Fruit fly (Drosophila melanogaster) whole organism, adult: ENCODE measurements around the gene CG14882.

Experiments used
- CG11617 ChIP-seq: fragments of 200-800 bp; sonication (Bioruptor generic); optimal IDR thresholded peaks from 2 replicates; lab custom pipeline; 2017; ENCODE audit warnings: mild to moderate bottlenecking, missing biosample characterization, missing genetic modification reagents, missing genetic modification characterization
- CG12768 ChIP-seq: fragments of 200-800 bp; sonication (Bioruptor generic); optimal IDR thresholded peaks from 2 replicates; lab custom pipeline; 2017; ENCODE audit warnings: missing biosample characterization, missing genetic modification characterization, mild to moderate bottlenecking, moderate library complexity, missing genetic modification reagents
- CG14711 ChIP-seq: fragments of 200-800 bp; sonication (Bioruptor generic); optimal IDR thresholded peaks from 2 replicates; lab custom pipeline; 2018; ENCODE audit warnings: missing biosample characterization, mild to moderate bottlenecking, missing genetic modification characterization, moderate library complexity
- CG1620 ChIP-seq: fragments of 200-800 bp; sonication (Bioruptor generic); optimal IDR thresholded peaks from 2 replicates; lab custom pipeline; 2016; ENCODE audit warnings: missing biosample characterization, missing genetic modification characterization
- CG33017 ChIP-seq: fragments of 200-800 bp; sonication (Bioruptor generic); optimal IDR thresholded peaks from 2 replicates; lab custom pipeline; 2018; ENCODE audit warnings: missing biosample characterization, mild to moderate bottlenecking, missing genetic modification characterization, moderate library complexity
- CG5204 ChIP-seq: fragments of 200-800 bp; sonication (Bioruptor generic); optimal IDR thresholded peaks from 2 replicates; lab custom pipeline; 2016; ENCODE audit warnings: missing biosample characterization, missing genetic modification characterization
- CG7045 ChIP-seq: fragments of 200-800 bp; sonication (Bioruptor generic); optimal IDR thresholded peaks from 2 replicates; lab custom pipeline; 2017; ENCODE audit warnings: missing biosample characterization, mild to moderate bottlenecking, missing genetic modification characterization
- CG7101 ChIP-seq: fragments of 200-800 bp; sonication (Bioruptor generic); optimal IDR thresholded peaks from 2 replicates; lab custom pipeline; 2018; ENCODE audit warnings: missing biosample characterization, mild to moderate bottlenecking, missing genetic modification characterization, moderate library complexity
- Clk ChIP-seq: fragments of 200-800 bp; sonication (Bioruptor generic); optimal IDR thresholded peaks from 2 replicates; lab custom pipeline; 2017; ENCODE audit warnings: missing biosample characterization, missing genetic modification characterization
- Crg-1 ChIP-seq: fragments of 200-800 bp; sonication (Bioruptor generic); optimal IDR thresholded peaks from 2 replicates; lab custom pipeline; 2016; ENCODE audit warnings: missing biosample characterization, missing genetic modification characterization
- Hr96 ChIP-seq: fragments of 200-800 bp; sonication (Bioruptor generic); optimal IDR thresholded peaks from 2 replicates; lab custom pipeline; 2016; ENCODE audit warnings: missing biosample characterization, missing genetic modification characterization
- Mnt ChIP-seq: fragments of 200-800 bp; sonication (Bioruptor generic); optimal IDR thresholded peaks from 2 replicates; lab custom pipeline; 2016; ENCODE audit warnings: missing biosample characterization, mild to moderate bottlenecking, missing genetic modification characterization
- bab1 ChIP-seq: fragments of 200-800 bp; sonication (Bioruptor generic); optimal IDR thresholded peaks from 3 replicates; lab custom pipeline; 2019; ENCODE audit warnings: missing biosample characterization, mild to moderate bottlenecking, missing genetic modification characterization, moderate library complexity
- cic ChIP-seq: fragments of 200-800 bp; sonication (Bioruptor generic); optimal IDR thresholded peaks from 2 replicates; lab custom pipeline; 2017; ENCODE audit warnings: missing biosample characterization, mild to moderate bottlenecking, missing genetic modification characterization, moderate library complexity
- cnc ChIP-seq, 2 experiments: fragments of >200 bp; optimal IDR thresholded peaks; 2 replicates each; lab custom pipeline; 2017
- kay ChIP-seq: fragments of 200-800 bp; sonication (Bioruptor generic); peaks from one replicate; lab custom pipeline; 2016; ENCODE audit warnings: missing biosample characterization, missing genetic modification characterization, borderline replicate concordance
- ovo ChIP-seq: fragments of 200-800 bp; sonication (Bioruptor generic); optimal IDR thresholded peaks from 2 replicates; lab custom pipeline; 2016; ENCODE audit warnings: missing biosample characterization, missing genetic modification characterization
- pad ChIP-seq: fragments of 200-800 bp; sonication (Bioruptor generic); optimal IDR thresholded peaks from 3 replicates; lab custom pipeline; 2017; ENCODE audit warnings: missing biosample characterization, missing genetic modification characterization, mild to moderate bottlenecking, moderate library complexity, missing genetic modification reagents
- tj ChIP-seq: fragments of 200-800 bp; sonication (Bioruptor generic); optimal IDR thresholded peaks from 3 replicates; lab custom pipeline; 2017; ENCODE audit warnings: missing biosample characterization, mild to moderate bottlenecking, missing genetic modification characterization, moderate library complexity
- toe ChIP-seq: fragments of 200-800 bp; sonication (Bioruptor generic); optimal IDR thresholded peaks from 2 replicates; lab custom pipeline; 2016; ENCODE audit warnings: missing biosample characterization, missing genetic modification characterization

CG14882 gene

DNA sequence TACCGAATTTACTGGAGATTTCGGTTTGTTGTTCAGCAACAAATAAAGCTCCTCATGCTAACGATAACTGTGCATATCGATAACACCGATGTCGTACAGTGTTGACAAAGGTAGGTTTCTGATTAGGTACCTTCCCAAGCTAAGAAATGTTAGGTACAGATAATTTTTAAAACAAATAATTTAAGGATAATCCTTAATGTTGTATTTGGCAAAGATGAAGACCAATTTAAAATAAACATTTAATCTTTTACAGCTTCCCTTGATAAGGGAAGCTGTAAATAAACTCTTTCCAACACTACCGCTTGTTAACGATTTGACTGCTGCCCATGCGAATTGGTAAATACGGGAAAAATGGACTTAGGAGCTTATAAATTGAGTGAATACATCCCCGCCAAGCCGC, at the start of gene CG14882, which contains the start of gene Ttc1:
Gene CG14882 (plus strand): TSS at position 271 of the 400 bp plus-strand sequence.
Gene Ttc1 (minus strand): TSS at position 71 of the 400 bp plus-strand sequence.
- TF ChIP-seq bab1 (peak; percentile 88), CG1620 (peak; percentile 79), Mnt (GFP tag; lab: Kevin White, UChicago) (peak; percentile 88), Hr96 (GFP tag; lab: Kevin White, UChicago) (no peak), kay (GFP tag; lab: Kevin White, UChicago) (no peak), pad (GFP tag; lab: Kevin White, UChicago) (peak; percentile 73), CG14711 (tag; lab: Kevin White, UChicago) (peak; percentile 79), toe (GFP tag; lab: Kevin White, UChicago) (peak; percentile 81), cnc (optimal IDR thresholded peaks at IDR 0.05; lab: Kevin White, UChicago) (no peak), cic (GFP tag; lab: Kevin White, UChicago) (peak; percentile 39), CG33017 (tag; lab: Kevin White, UChicago) (peak; percentile 89), Crg-1 (GFP tag; lab: Kevin White, UChicago) (peak; percentile 89), CG7101 (tag; lab: Kevin White, UChicago) (peak; percentile 91), Clk (GFP tag; lab: Kevin White, UChicago) (peak; percentile 66), tj (peak; percentile 45), CG5204 (GFP tag; lab: Kevin White, UChicago) (no peak), ovo (GFP tag; lab: Kevin White, UChicago) (peak; percentile 25), CG11617 (peak; percentile 87), CG7045 (GFP tag; lab: Kevin White, UChicago) (peak; percentile 82), CG12768 (GFP tag; lab: Kevin White, UChicago) (peak; percentile 87)

DNA sequence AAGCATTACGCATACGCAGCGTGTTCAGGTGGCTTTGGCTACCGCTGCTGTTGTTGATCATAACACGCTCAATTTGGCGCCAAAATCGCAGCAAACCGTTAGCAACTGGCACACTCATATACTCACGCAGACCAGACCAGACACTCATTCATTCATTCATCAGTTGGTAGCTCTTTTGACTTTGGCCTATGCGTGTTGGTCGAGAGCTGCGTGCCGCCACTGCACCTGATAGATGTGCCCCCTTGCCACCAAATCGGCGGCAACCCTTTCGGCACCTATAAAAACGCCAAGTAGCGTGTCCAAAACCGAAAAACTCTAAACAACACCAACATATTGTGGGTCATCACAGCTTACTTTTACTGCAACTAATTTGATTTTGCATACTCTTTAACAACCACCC, 48.5 kb upstream of the CG14882 start:
- TF ChIP-seq cnc (optimal IDR thresholded peaks at IDR 0.05; lab: Kevin White, UChicago), result no peak
- no peak for TF ChIP-seq CG12768 (GFP tag; lab: Kevin White, UChicago)
- TF ChIP-seq CG33017 (tag; lab: Kevin White, UChicago), result no peak
- no peak for TF ChIP-seq Hr96 (GFP tag; lab: Kevin White, UChicago)
- no peak for TF ChIP-seq CG5204 (GFP tag; lab: Kevin White, UChicago)
- no peak for TF ChIP-seq cic (GFP tag; lab: Kevin White, UChicago)
- TF ChIP-seq kay (GFP tag; lab: Kevin White, UChicago), result no peak
- no peak for TF ChIP-seq ovo (GFP tag; lab: Kevin White, UChicago)
- TF ChIP-seq toe (GFP tag; lab: Kevin White, UChicago), result no peak
- TF ChIP-seq Crg-1 (GFP tag; lab: Kevin White, UChicago), result no peak
- no peak for TF ChIP-seq Mnt (GFP tag; lab: Kevin White, UChicago)
- TF ChIP-seq bab1, result no peak
- TF ChIP-seq Clk (GFP tag; lab: Kevin White, UChicago), result no peak
- TF ChIP-seq CG7101 (tag; lab: Kevin White, UChicago), result no peak
- TF ChIP-seq CG7045 (GFP tag; lab: Kevin White, UChicago), result no peak
- TF ChIP-seq CG14711 (tag; lab: Kevin White, UChicago), result no peak
- no peak for TF ChIP-seq pad (GFP tag; lab: Kevin White, UChicago)

DNA sequence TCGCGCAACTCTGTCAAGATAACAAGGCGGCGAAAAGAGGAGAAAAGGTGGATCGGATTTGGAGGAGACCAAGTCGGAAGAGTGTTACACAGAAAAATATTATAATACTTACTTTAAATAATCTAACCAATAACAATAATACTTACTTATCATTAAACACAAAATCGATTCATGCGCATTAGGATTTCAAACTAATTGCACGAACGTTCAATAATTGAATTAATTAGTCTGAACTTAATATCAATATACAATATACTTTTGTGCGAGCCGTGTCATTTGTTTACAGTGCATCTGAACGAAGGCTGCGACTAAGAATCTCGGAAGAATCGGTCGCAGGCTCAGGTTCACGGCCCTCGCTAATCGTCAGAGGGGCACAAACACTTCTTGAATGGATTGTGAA, 47.6 kb upstream of the CG14882 start:
- TF ChIP-seq CG12768 (GFP tag; lab: Kevin White, UChicago) (no peak), CG5204 (GFP tag; lab: Kevin White, UChicago) (no peak), Mnt (GFP tag; lab: Kevin White, UChicago) (no peak)

DNA sequence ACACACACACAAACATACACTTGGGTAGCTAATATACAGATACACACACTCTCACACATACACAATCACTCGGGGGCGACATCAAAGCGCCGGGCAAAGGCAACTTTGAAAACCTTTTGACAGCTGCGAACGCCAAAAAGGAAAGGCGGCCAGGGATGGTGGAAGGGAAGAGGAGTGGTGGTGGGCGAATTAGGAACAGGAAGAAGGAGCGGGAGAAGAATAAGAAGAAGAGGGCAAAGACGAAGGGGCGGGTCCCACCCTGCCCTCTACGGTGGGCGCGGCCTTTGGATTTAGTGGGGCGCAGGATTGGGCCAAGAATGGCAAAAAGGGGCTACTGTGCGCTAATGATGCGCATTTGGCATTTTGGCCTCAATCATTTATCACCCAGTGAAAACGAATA, 46.4 kb upstream of the CG14882 start:
- no peak for TF ChIP-seq tj
- TF ChIP-seq CG14711 (tag; lab: Kevin White, UChicago), result no peak
- no peak for TF ChIP-seq ovo (GFP tag; lab: Kevin White, UChicago)
- no peak for TF ChIP-seq Hr96 (GFP tag; lab: Kevin White, UChicago)
- no peak for TF ChIP-seq pad (GFP tag; lab: Kevin White, UChicago)
- no peak for TF ChIP-seq kay (GFP tag; lab: Kevin White, UChicago)
- TF ChIP-seq Mnt (GFP tag; lab: Kevin White, UChicago), result no peak
- TF ChIP-seq CG11617, result no peak
- no peak for TF ChIP-seq bab1
- no peak for TF ChIP-seq cnc (optimal IDR thresholded peaks at IDR 0.05; lab: Kevin White, UChicago)
- no peak for TF ChIP-seq CG12768 (GFP tag; lab: Kevin White, UChicago)
- no peak for TF ChIP-seq Crg-1 (GFP tag; lab: Kevin White, UChicago)
- TF ChIP-seq CG1620, result no peak
- TF ChIP-seq CG7101 (tag; lab: Kevin White, UChicago), result no peak
- TF ChIP-seq Clk (GFP tag; lab: Kevin White, UChicago), result no peak
- no peak for TF ChIP-seq CG7045 (GFP tag; lab: Kevin White, UChicago)

DNA sequence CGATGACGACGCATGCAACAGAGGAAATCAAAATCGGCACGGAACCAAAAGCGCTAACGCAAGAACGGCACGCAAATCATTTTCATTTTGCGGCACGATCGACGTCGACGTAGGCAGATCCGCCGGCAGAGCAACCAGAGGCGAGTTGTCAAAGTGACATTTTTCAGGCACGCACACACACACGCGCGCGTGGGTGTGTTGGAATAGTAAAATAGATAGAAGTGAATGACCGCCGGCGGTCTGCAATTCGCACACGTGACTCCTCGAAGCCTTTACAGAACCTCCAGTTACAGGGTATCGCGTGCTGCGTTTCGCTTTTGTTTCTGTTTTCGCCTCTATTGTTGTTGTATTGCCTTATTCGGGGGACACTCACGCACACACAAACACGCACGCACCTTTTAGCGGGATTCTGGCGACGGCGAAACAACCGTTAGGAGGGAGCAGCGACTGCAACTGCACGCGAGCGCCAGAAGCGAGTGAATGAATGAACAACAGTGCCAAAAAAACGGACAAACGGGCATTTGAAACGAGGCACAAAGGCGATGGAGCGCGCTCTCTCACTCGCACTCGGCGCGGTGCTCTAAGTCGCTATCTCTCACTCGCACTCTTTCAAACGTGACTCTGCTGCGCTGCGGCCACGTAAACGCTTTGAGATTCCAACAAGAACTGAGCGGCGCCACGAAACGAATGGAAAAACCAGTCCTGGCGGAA, 39.8 kb upstream of the CG14882 start, which contains the start of gene ss:
Gene ss (minus strand): TSS at position 668 of the 711 bp plus-strand sequence.
- TF ChIP-seq CG5204 (GFP tag; lab: Kevin White, UChicago) (no peak), ovo (GFP tag; lab: Kevin White, UChicago) (no peak), Mnt (GFP tag; lab: Kevin White, UChicago) (no peak), CG12768 (GFP tag; lab: Kevin White, UChicago) (no peak), CG1620 (no peak), CG7045 (GFP tag; lab: Kevin White, UChicago) (no peak), Hr96 (GFP tag; lab: Kevin White, UChicago) (no peak), cnc (optimal IDR thresholded peaks at IDR 0.05; lab: Kevin White, UChicago) (no peak), Crg-1 (GFP tag; lab: Kevin White, UChicago) (no peak), Clk (GFP tag; lab: Kevin White, UChicago) (no peak), CG7101 (tag; lab: Kevin White, UChicago) (no peak), pad (GFP tag; lab: Kevin White, UChicago) (no peak), tj (no peak)
